Worm (Caenorhabditis elegans) whole organism, L2 larva: ENCODE data around the gene cut-2.
A peak's percentile ranks its signal among the peaks of the same experiment; 100 is the strongest.

Experiments
- C34F6.9 ChIP-seq: fragments of 150-350 bp; optimal IDR thresholded peaks from 2 replicates; lab custom pipeline; 2014; ENCODE audit warnings: missing biosample characterization, missing genetic modification characterization
- F13H6.1 ChIP-seq: sonication (generic microtip); optimal IDR thresholded peaks from 2 replicates; lab custom pipeline; 2016; ENCODE audit warnings: missing genetic modification characterization, missing compliant biosample characterization
- R02D3.7 ChIP-seq: fragments of 150-350 bp; optimal IDR thresholded peaks from 2 replicates; lab custom pipeline; 2014; ENCODE audit warnings: missing biosample characterization, missing genetic modification characterization
- ZK546.5 ChIP-seq: sonication (generic microtip); optimal IDR thresholded peaks from 2 replicates; lab custom pipeline; 2017; ENCODE audit warnings: missing biosample characterization, missing genetic modification characterization
- alr-1 ChIP-seq: fragments of 150-350 bp; optimal IDR thresholded peaks from 2 replicates; lab custom pipeline; 2014; ENCODE audit warnings: missing biosample characterization, missing genetic modification characterization
- aly-2 ChIP-seq: fragments of 150-350 bp; optimal IDR thresholded peaks from 2 replicates; lab custom pipeline; 2014; ENCODE audit warnings: missing biosample characterization, missing genetic modification characterization
- ama-1 ChIP-seq: fragments of 150-350 bp; optimal IDR thresholded peaks from 2 replicates; lab custom pipeline; 2018; ENCODE audit warnings: inconsistent platforms
- blmp-1 ChIP-seq: sonication (generic microtip); optimal IDR thresholded peaks from 2 replicates; lab custom pipeline; 2017; ENCODE audit warnings: missing genetic modification characterization, mild to moderate bottlenecking, missing compliant biosample characterization, antibody characterized with exemption, moderate library complexity; ENCODE audit not compliant: insufficient read depth
- ceh-16 ChIP-seq: fragments of 150-350 bp; optimal IDR thresholded peaks from 2 replicates; lab custom pipeline; 2014; ENCODE audit warnings: missing biosample characterization, missing genetic modification characterization
- ceh-82 ChIP-seq: fragments of 150-350 bp; optimal IDR thresholded peaks from 2 replicates; lab custom pipeline; 2014; ENCODE audit warnings: missing biosample characterization, missing genetic modification characterization
- crh-2 ChIP-seq: sonication (generic microtip); optimal IDR thresholded peaks from 2 replicates; lab custom pipeline; 2017; ENCODE audit warnings: missing biosample characterization, missing genetic modification characterization
- dmd-4 ChIP-seq: sonication (generic microtip); optimal IDR thresholded peaks from 2 replicates; lab custom pipeline; 2017; ENCODE audit warnings: missing biosample characterization, missing genetic modification characterization
- egl-27 ChIP-seq: sonication (generic microtip); optimal IDR thresholded peaks from 3 replicates; lab custom pipeline; 2017; ENCODE audit warnings: missing biosample characterization, missing genetic modification reagents, missing genetic modification characterization
- elt-1 ChIP-seq: fragments of 150-350 bp; optimal IDR thresholded peaks from 2 replicates; lab custom pipeline; 2014; ENCODE audit warnings: missing biosample characterization, missing genetic modification characterization
- elt-3 ChIP-seq: sonication (generic microtip); optimal IDR thresholded peaks from 2 replicates; lab custom pipeline; 2017; ENCODE audit warnings: missing biosample characterization, missing genetic modification characterization
- fos-1 ChIP-seq: fragments of 150-350 bp; optimal IDR thresholded peaks from 2 replicates; lab custom pipeline; 2014; ENCODE audit warnings: missing biosample characterization, missing genetic modification characterization
- gmeb-1 ChIP-seq: fragments of 150-350 bp; optimal IDR thresholded peaks from 2 replicates; lab custom pipeline; 2014; ENCODE audit warnings: missing biosample characterization, missing genetic modification characterization
- lin-11 ChIP-seq: fragments of 150-350 bp; sonication (generic microtip); optimal IDR thresholded peaks from 2 replicates; lab custom pipeline; 2014; ENCODE audit warnings: missing biosample characterization, missing genetic modification characterization, inconsistent platforms, mixed read lengths
- lin-13 ChIP-seq: fragments of 150-350 bp; optimal IDR thresholded peaks from 2 replicates; lab custom pipeline; 2014; ENCODE audit warnings: missing biosample characterization, missing genetic modification reagents, missing genetic modification characterization
- lsy-2 ChIP-seq, 2 experiments: fragments of 150-350 bp in 1 of 2; sonication (generic microtip) in 1 of 2; optimal IDR thresholded peaks; 2 replicates each; lab custom pipeline; 2014 to 2017; ENCODE audit warnings: missing biosample characterization in 2 of 2, missing genetic modification characterization in 2 of 2
- mab-5 ChIP-seq: fragments of 150-350 bp; optimal IDR thresholded peaks from 2 replicates; lab custom pipeline; 2014; ENCODE audit warnings: missing biosample characterization, missing genetic modification characterization
- mbf-1 ChIP-seq: sonication (generic microtip); optimal IDR thresholded peaks from 2 replicates; lab custom pipeline; 2017; ENCODE audit warnings: missing biosample characterization, missing genetic modification characterization
- mdl-1 ChIP-seq, 2 experiments: fragments of 150-350 bp in 1 of 2; sonication (generic microtip) in 1 of 2; optimal IDR thresholded peaks; 2 replicates each; lab custom pipeline; 2017; ENCODE audit warnings: missing biosample characterization in 2 of 2, missing genetic modification characterization in 2 of 2
- nhr-10 ChIP-seq: sonication (generic microtip); optimal IDR thresholded peaks from 2 replicates; lab custom pipeline; 2017; ENCODE audit warnings: missing biosample characterization, missing genetic modification characterization
- nhr-12 ChIP-seq: fragments of 150-350 bp; optimal IDR thresholded peaks from 2 replicates; lab custom pipeline; 2014; ENCODE audit warnings: missing biosample characterization, missing genetic modification characterization
- nhr-129 ChIP-seq: fragments of 150-350 bp; optimal IDR thresholded peaks from 2 replicates; lab custom pipeline; 2014; ENCODE audit warnings: missing biosample characterization, missing genetic modification characterization
- nhr-23 ChIP-seq: fragments of 150-350 bp; optimal IDR thresholded peaks from 2 replicates; lab custom pipeline; 2014; ENCODE audit warnings: missing biosample characterization, missing genetic modification reagents, missing genetic modification characterization
- nhr-237 ChIP-seq: fragments of 150-350 bp; optimal IDR thresholded peaks from 2 replicates; lab custom pipeline; 2014; ENCODE audit warnings: missing biosample characterization, missing genetic modification characterization
- nhr-25 ChIP-seq: fragments of 150-350 bp; sonication (generic microtip); optimal IDR thresholded peaks from 3 replicates; lab custom pipeline; 2014; ENCODE audit warnings: missing biosample characterization, missing genetic modification characterization
- nhr-6 ChIP-seq: fragments of 150-350 bp; optimal IDR thresholded peaks from 2 replicates; lab custom pipeline; 2014; ENCODE audit warnings: missing biosample characterization, missing genetic modification characterization
- nhr-77 ChIP-seq: fragments of 150-350 bp; optimal IDR thresholded peaks from 2 replicates; lab custom pipeline; 2014; ENCODE audit warnings: missing biosample characterization, missing genetic modification characterization
- sem-4 ChIP-seq: fragments of 150-350 bp; optimal IDR thresholded peaks from 2 replicates; lab custom pipeline; 2014; ENCODE audit warnings: missing biosample characterization, missing genetic modification reagents, missing genetic modification characterization
- skn-1 ChIP-seq: sonication (generic microtip); optimal IDR thresholded peaks from 2 replicates; lab custom pipeline; 2017; ENCODE audit warnings: missing biosample characterization, missing genetic modification characterization
- sma-3 ChIP-seq: sonication (generic microtip); optimal IDR thresholded peaks from 2 replicates; lab custom pipeline; 2016; ENCODE audit warnings: missing genetic modification reagents, missing genetic modification characterization, missing compliant biosample characterization
- sma-9 ChIP-seq, 2 experiments: fragments of 150-350 bp in 1 of 2; sonication (generic microtip) in 1 of 2; optimal IDR thresholded peaks; 2 replicates each; lab custom pipeline; 2014 to 2016; ENCODE audit warnings: missing genetic modification characterization in 2 of 2, mild to moderate bottlenecking in 1 of 2, missing biosample characterization in 1 of 2, missing compliant biosample characterization in 1 of 2, missing genetic modification reagents in 1 of 2, moderate library complexity in 1 of 2
- snpc-4 ChIP-seq: fragments of 150-350 bp; optimal IDR thresholded peaks from 2 replicates; lab custom pipeline; 2014; ENCODE audit warnings: missing biosample characterization, missing genetic modification characterization
- unc-39 ChIP-seq: fragments of 150-350 bp; optimal IDR thresholded peaks from 2 replicates; lab custom pipeline; 2014; ENCODE audit warnings: missing biosample characterization, missing genetic modification characterization
- unc-55 ChIP-seq: fragments of 150-350 bp; sonication (generic microtip); optimal IDR thresholded peaks from 3 replicates; lab custom pipeline; 2014; ENCODE audit warnings: missing biosample characterization, missing genetic modification reagents, missing genetic modification characterization
- unc-62 ChIP-seq: fragments of 150-350 bp; optimal IDR thresholded peaks from 2 replicates; lab custom pipeline; 2014; ENCODE audit warnings: missing biosample characterization, missing genetic modification reagents, missing genetic modification characterization
- zag-1 ChIP-seq: fragments of 150-350 bp; optimal IDR thresholded peaks from 2 replicates; lab custom pipeline; 2014; ENCODE audit warnings: missing biosample characterization, missing genetic modification characterization
- ztf-1 ChIP-seq: fragments of 200-800 bp; sonication (Bioruptor generic); conservative IDR thresholded peaks from 2 replicates; pipeline ENCODE4 v1.3.6; 2022; ENCODE audit warnings: missing genetic modification characterization, missing compliant biosample characterization
- ztf-4 ChIP-seq: fragments of 150-350 bp; optimal IDR thresholded peaks from 2 replicates; lab custom pipeline; 2014; ENCODE audit warnings: missing biosample characterization, missing genetic modification characterization

Gene cut-2

DNA sequence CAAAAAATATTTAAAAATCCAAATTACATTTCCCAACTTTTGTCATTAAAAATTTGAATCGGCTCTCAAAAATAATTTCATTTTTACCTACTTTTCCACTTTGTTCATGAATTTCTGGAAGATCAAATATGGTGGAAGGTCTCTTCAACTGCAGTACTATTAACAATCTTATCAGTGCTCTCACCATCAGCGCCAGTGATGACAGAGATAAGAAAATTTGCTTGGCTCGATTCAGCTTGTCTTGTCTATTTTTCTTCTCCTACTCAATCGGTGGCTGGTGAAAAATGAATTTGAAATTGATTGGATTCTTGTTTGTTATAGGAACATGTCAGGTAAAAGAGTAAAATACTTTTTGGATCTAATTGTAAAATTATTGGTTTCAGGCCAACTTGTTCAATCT, 33.8 kb upstream of the cut-2 start, which contains the start of gene cpz-2:
Gene cpz-2 (plus strand): TSS at position 210 of the 400 bp plus-strand sequence.
- peak; percentile 70 for TF ChIP-seq fos-1 (tag; lab: Kevin White, UChicago)
- no peak for TF ChIP-seq blmp-1 (tag; lab: Kevin White, UChicago)
- no peak for TF ChIP-seq snpc-4 (tag; lab: Kevin White, UChicago)
- TF ChIP-seq gmeb-1 (tag; lab: Kevin White, UChicago) = peak; percentile 12
- peak; percentile 23 for TF ChIP-seq skn-1
- TF ChIP-seq crh-2 = peak; percentile 21
- TF ChIP-seq nhr-6 (tag; lab: Kevin White, UChicago) = no peak
- no peak for TF ChIP-seq nhr-237 (tag; lab: Kevin White, UChicago)
- no peak for TF ChIP-seq F13H6.1

ce11 chrV:13385798-13386197, 29.0 kb upstream of the cut-2 start, which contains the start of gene gcy-34:
Gene gcy-34 (minus strand): TSS chrV:13385898.
- TF ChIP-seq lin-11 (tag; lab: Kevin White, UChicago) (no peak), R02D3.7 (tag; lab: Kevin White, UChicago) (no peak), nhr-6 (tag; lab: Kevin White, UChicago) (no peak), nhr-77 (tag; lab: Kevin White, UChicago) (no peak), unc-62 (no peak), fos-1 (tag; lab: Kevin White, UChicago) (no peak), ceh-16 (no peak)

DNA sequence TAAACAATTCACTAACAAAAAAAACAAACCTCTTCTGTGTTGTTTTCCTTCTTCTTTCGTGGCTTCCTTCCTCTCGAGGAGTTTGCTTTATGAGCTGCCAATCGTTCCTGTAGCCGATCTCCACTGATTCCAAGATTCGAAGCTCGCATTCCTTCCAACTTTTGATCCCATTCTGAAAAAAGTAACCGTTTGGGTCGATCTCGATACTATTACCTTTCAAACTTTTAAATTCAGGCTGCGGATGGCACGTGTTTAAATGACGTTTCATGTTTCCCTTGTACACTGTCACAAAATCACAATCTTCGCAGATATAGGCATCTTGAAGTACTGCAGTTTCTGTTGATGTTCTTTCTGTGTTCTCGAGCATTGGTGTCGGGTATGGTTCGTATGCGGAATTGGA, 27.3 kb upstream of the cut-2 start:
- no peak for TF ChIP-seq nhr-23 (tag; lab: Kevin White, UChicago)
- no peak for TF ChIP-seq egl-27
- TF ChIP-seq ama-1 (lab: Kevin White, UChicago) = no peak
- TF ChIP-seq nhr-12 = no peak
- TF ChIP-seq elt-1 = no peak
- TF ChIP-seq unc-62 = no peak
- TF ChIP-seq ztf-4 = no peak
- TF ChIP-seq sma-9 (GFP tag; optimal IDR thresholded peaks at IDR 0.05; lab: Kevin White, UChicago) = no peak
- no peak for TF ChIP-seq sma-9 (tag; optimal IDR thresholded peaks at IDR 0.05; lab: Kevin White, UChicago)
- no peak for TF ChIP-seq alr-1
- no peak for TF ChIP-seq elt-3 (tag; lab: Kevin White, UChicago)
- TF ChIP-seq gmeb-1 (tag; lab: Kevin White, UChicago) = no peak
- no peak for TF ChIP-seq blmp-1 (tag; lab: Kevin White, UChicago)
- no peak for TF ChIP-seq C34F6.9 (tag; lab: Kevin White, UChicago)
- no peak for TF ChIP-seq nhr-6 (tag; lab: Kevin White, UChicago)
- TF ChIP-seq unc-39 (tag; lab: Kevin White, UChicago) = no peak

- no peak for TF ChIP-seq ztf-4
- TF ChIP-seq, all 48 proteins: peak for 0
These were observed 25.8 kb upstream of the cut-2 start for ce11 chrV:13388961-13389360.

- TF ChIP-seq elt-3 (tag; lab: Kevin White, UChicago) (no peak), nhr-6 (tag; lab: Kevin White, UChicago) (no peak), nhr-23 (tag; lab: Kevin White, UChicago) (no peak), nhr-129 (no peak), ceh-16 (peak; percentile 68), nhr-25 (tag; lab: Kevin White, UChicago) (peak; percentile 50), unc-55 (GFP tag; lab: Kevin White, UChicago) (no peak), ama-1 (lab: Kevin White, UChicago) (no peak), elt-1 (no peak), ztf-1 (no peak), nhr-237 (tag; lab: Kevin White, UChicago) (no peak), egl-27 (peak; percentile 67), lsy-2 (tag; optimal IDR thresholded peaks at IDR 0.05; lab: Kevin White, UChicago) (peak in 1 of 2 experiments; percentile 2), F13H6.1 (no peak), zag-1 (tag; lab: Kevin White, UChicago) (no peak), snpc-4 (tag; lab: Kevin White, UChicago) (no peak), sma-9 (GFP tag; optimal IDR thresholded peaks at IDR 0.05; lab: Kevin White, UChicago) (peak; percentile 64), sma-9 (tag; optimal IDR thresholded peaks at IDR 0.05; lab: Kevin White, UChicago) (no peak), nhr-12 (no peak), mbf-1 (tag; lab: Kevin White, UChicago) (no peak), mab-5 (tag; lab: Kevin White, UChicago) (no peak), sma-3 (GFP tag; lab: Kevin White, UChicago) (peak; percentile 74), alr-1 (no peak), gmeb-1 (tag; lab: Kevin White, UChicago) (no peak), ceh-82 (tag; lab: Kevin White, UChicago) (no peak), lin-13 (GFP tag; lab: Kevin White, UChicago) (no peak), crh-2 (peak; percentile 0), dmd-4 (tag; lab: Kevin White, UChicago) (no peak), sem-4 (no peak), nhr-10 (tag; lab: Kevin White, UChicago) (no peak), mdl-1 (tag; optimal IDR thresholded peaks at IDR 0.05; lab: Kevin White, UChicago) (no peak), unc-39 (tag; lab: Kevin White, UChicago) (no peak), blmp-1 (tag; lab: Kevin White, UChicago) (no peak), aly-2 (tag; lab: Kevin White, UChicago) (no peak), nhr-77 (tag; lab: Kevin White, UChicago) (no peak), lin-11 (tag; lab: Kevin White, UChicago) (no peak), ZK546.5 (no peak), C34F6.9 (tag; lab: Kevin White, UChicago) (no peak), ztf-4 (no peak)
These were observed 25.3 kb upstream of the cut-2 start for ce11 chrV:13389454-13389853.
